Fruit fly (Drosophila melanogaster) whole organism, embryonic: ENCODE measurements around the gene Antdh.

Experiments used
- Atf6 ChIP-seq: fragments of 200-800 bp; sonication (Bioruptor generic); IDR thresholded peaks from 2 replicates; pipeline ENCODE4 v1.3.6; 2022; ENCODE audit warnings: missing biosample characterization, missing genetic modification characterization
- CG11504 ChIP-seq: fragments of 200-800 bp; sonication (Bioruptor generic); optimal IDR thresholded peaks from 3 replicates; lab custom pipeline; 2019; ENCODE audit warnings: missing biosample characterization, mild to moderate bottlenecking, missing genetic modification characterization, moderate library complexity
- CG11695 ChIP-seq: fragments of 200-800 bp; sonication (Bioruptor generic); IDR thresholded peaks from 3 replicates; pipeline ENCODE4 v1.3.6; 2022; ENCODE audit warnings: missing biosample characterization, missing genetic modification characterization
- CG11723 ChIP-seq: fragments of 200-800 bp; sonication (Bioruptor generic); optimal IDR thresholded peaks from 2 replicates; lab custom pipeline; 2017; ENCODE audit warnings: missing biosample characterization, mild to moderate bottlenecking, missing genetic modification characterization
- CG12155 ChIP-seq: fragments of 200-800 bp; sonication (Bioruptor generic); optimal IDR thresholded peaks from 3 replicates; lab custom pipeline; 2016; ENCODE audit warnings: missing biosample characterization, missing genetic modification characterization
- CG12236 ChIP-seq: fragments of 200-800 bp; sonication (Bioruptor generic); optimal IDR thresholded peaks from 2 replicates; lab custom pipeline; 2016; ENCODE audit warnings: missing biosample characterization, missing genetic modification characterization
- CG12299 ChIP-seq: fragments of 200-800 bp; sonication (Bioruptor generic); optimal IDR thresholded peaks from 2 replicates; lab custom pipeline; 2018; ENCODE audit warnings: missing biosample characterization, mild to moderate bottlenecking, missing genetic modification characterization
- CG13624 ChIP-seq: fragments of 200-800 bp; sonication (Bioruptor generic); optimal IDR thresholded peaks from 2 replicates; lab custom pipeline; 2016; ENCODE audit warnings: missing biosample characterization, missing genetic modification characterization
- CG1529 ChIP-seq: fragments of 200-800 bp; sonication (Bioruptor generic); optimal IDR thresholded peaks from 3 replicates; lab custom pipeline; 2018; ENCODE audit warnings: missing biosample characterization, missing genetic modification characterization
- CG2875 ChIP-seq: fragments of 200-800 bp; sonication (Bioruptor generic); optimal IDR thresholded peaks from 2 replicates; lab custom pipeline; 2017; ENCODE audit warnings: missing biosample characterization, mild to moderate bottlenecking, missing genetic modification characterization, missing genetic modification reagents
- CG30403 ChIP-seq: fragments of 200-800 bp; sonication (Bioruptor generic); optimal IDR thresholded peaks from 3 replicates; lab custom pipeline; 2016; ENCODE audit warnings: missing biosample characterization, missing genetic modification characterization
- CG3407 ChIP-seq: fragments of 200-800 bp; sonication (Bioruptor generic); optimal IDR thresholded peaks from 2 replicates; lab custom pipeline; 2018; ENCODE audit warnings: missing biosample characterization, mild to moderate bottlenecking, missing genetic modification characterization
- CG34422 ChIP-seq: fragments of 200-800 bp; sonication (Bioruptor generic); IDR thresholded peaks from 3 replicates; pipeline ENCODE4 v1.3.6; 2022; ENCODE audit warnings: missing biosample characterization, missing genetic modification characterization
- CG3838 ChIP-seq: fragments of 200-800 bp; sonication (Bioruptor generic); optimal IDR thresholded peaks from 3 replicates; lab custom pipeline; 2016; ENCODE audit warnings: missing biosample characterization, missing genetic modification characterization
- CG42726 ChIP-seq: fragments of 200-800 bp; sonication (Bioruptor generic); IDR thresholded peaks from 2 replicates; pipeline ENCODE4 v1.3.6; 2022; ENCODE audit warnings: missing biosample characterization, missing genetic modification characterization; ENCODE audit not compliant: partially characterized antibody
- CG43689 ChIP-seq: fragments of 200-800 bp; sonication (Bioruptor generic); IDR thresholded peaks from 2 replicates; pipeline ENCODE4 v1.3.6; 2022; ENCODE audit warnings: missing biosample characterization, missing genetic modification characterization
- CG4707 ChIP-seq: fragments of 200-800 bp; sonication (Bioruptor generic); optimal IDR thresholded peaks from 2 replicates; lab custom pipeline; 2018; ENCODE audit warnings: missing biosample characterization, mild to moderate bottlenecking, missing genetic modification characterization, moderate library complexity
- CG6272 ChIP-seq: fragments of 200-800 bp; sonication (Bioruptor generic); IDR thresholded peaks from 2 replicates; pipeline ENCODE4 v1.3.6; 2022; ENCODE audit warnings: missing biosample characterization, missing genetic modification characterization
- CG7839 ChIP-seq: fragments of 200-800 bp; sonication (Bioruptor generic); optimal IDR thresholded peaks from 3 replicates; lab custom pipeline; 2018; ENCODE audit warnings: missing biosample characterization, mild to moderate bottlenecking, missing genetic modification characterization, moderate library complexity
- CG8089 ChIP-seq: fragments of 200-800 bp; sonication (Bioruptor generic); optimal IDR thresholded peaks from 3 replicates; lab custom pipeline; 2016; ENCODE audit warnings: missing biosample characterization, missing genetic modification characterization
- CG8388 ChIP-seq: fragments of 200-800 bp; sonication (Bioruptor generic); optimal IDR thresholded peaks from 2 replicates; lab custom pipeline; 2019; ENCODE audit warnings: missing biosample characterization, mild to moderate bottlenecking, missing genetic modification characterization, moderate library complexity
- CG8478 ChIP-seq: fragments of >200 bp; optimal IDR thresholded peaks from 2 replicates; lab custom pipeline; 2018
- CG9932 ChIP-seq: fragments of 200-800 bp; sonication (Bioruptor generic); IDR thresholded peaks from 2 replicates; pipeline ENCODE4 v1.3.6; 2022; ENCODE audit warnings: missing biosample characterization, missing genetic modification characterization
- CkIIα-i1 ChIP-seq: fragments of 200-800 bp; sonication (Bioruptor generic); IDR thresholded peaks from 2 replicates; pipeline ENCODE4 v1.3.6; 2022; ENCODE audit warnings: missing biosample characterization, missing genetic modification characterization
- Deaf1 ChIP-seq: fragments of 200-800 bp; optimal IDR thresholded peaks from 3 replicates; lab custom pipeline; 2019; ENCODE audit warnings: missing biosample characterization, mild to moderate bottlenecking, missing genetic modification characterization, moderate library complexity
- Hmr ChIP-seq: fragments of 200-800 bp; sonication (Bioruptor generic); optimal IDR thresholded peaks from 3 replicates; lab custom pipeline; 2017; ENCODE audit warnings: mild to moderate bottlenecking, missing biosample characterization, missing genetic modification reagents, missing genetic modification characterization
- Hsf ChIP-seq: fragments of 200-800 bp; sonication (Bioruptor generic); optimal IDR thresholded peaks from 3 replicates; lab custom pipeline; 2016; ENCODE audit warnings: missing biosample characterization, missing genetic modification characterization
- Lhr ChIP-seq: fragments of 200-800 bp; sonication (Bioruptor generic); optimal IDR thresholded peaks from 3 replicates; lab custom pipeline; 2017; ENCODE audit warnings: mild to moderate bottlenecking, missing biosample characterization, missing genetic modification reagents, missing genetic modification characterization
- Lim3 ChIP-seq: fragments of 200-800 bp; sonication (Bioruptor generic); IDR thresholded peaks from 2 replicates; pipeline ENCODE4 v1.3.6; 2022; ENCODE audit warnings: missing biosample characterization, missing genetic modification characterization
- MBD-R2 ChIP-seq: fragments of 200-800 bp; sonication (Bioruptor generic); IDR thresholded peaks from 2 replicates; pipeline ENCODE4 v1.3.6; 2022; ENCODE audit warnings: missing biosample characterization, missing genetic modification characterization
- Oaz ChIP-seq: fragments of 200-800 bp; sonication (Bioruptor generic); IDR thresholded peaks from 2 replicates; pipeline ENCODE4 v1.3.6; 2022; ENCODE audit warnings: missing biosample characterization, missing genetic modification characterization
- Usf ChIP-seq: fragments of 200-800 bp; sonication (Bioruptor generic); optimal IDR thresholded peaks from 2 replicates; lab custom pipeline; 2017; ENCODE audit warnings: missing genotype, missing biosample characterization, missing genetic modification characterization
- Xbp1 ChIP-seq: fragments of 200-800 bp; sonication (Bioruptor generic); optimal IDR thresholded peaks from 3 replicates; lab custom pipeline; 2016; ENCODE audit warnings: missing biosample characterization, mild to moderate bottlenecking, missing genetic modification characterization
- aop ChIP-seq: fragments of 200-800 bp; sonication (Bioruptor generic); IDR thresholded peaks from 2 replicates; pipeline ENCODE4 v1.3.6; 2022; ENCODE audit warnings: missing biosample characterization, missing genetic modification characterization
- ap ChIP-seq: fragments of 200-800 bp; sonication (Bioruptor generic); IDR thresholded peaks from 2 replicates; pipeline ENCODE4 v1.3.6; 2022; ENCODE audit warnings: missing biosample characterization, missing genetic modification characterization
- cato ChIP-seq: fragments of 200-800 bp; sonication (Bioruptor generic); optimal IDR thresholded peaks from 2 replicates; lab custom pipeline; 2016; ENCODE audit warnings: missing biosample characterization, missing genetic modification characterization, borderline replicate concordance
- caup ChIP-seq: fragments of 200-800 bp; sonication (Bioruptor generic); optimal IDR thresholded peaks from 3 replicates; lab custom pipeline; 2017; ENCODE audit warnings: missing biosample characterization, mild to moderate bottlenecking, missing genetic modification characterization, moderate library complexity; ENCODE audit not compliant: severe bottlenecking
- corto ChIP-seq: fragments of 200-800 bp; sonication (Bioruptor generic); optimal IDR thresholded peaks from 2 replicates; lab custom pipeline; 2016; ENCODE audit warnings: missing biosample characterization, mild to moderate bottlenecking, missing genetic modification characterization, moderate library complexity
- ftz-f1 ChIP-seq: fragments of 200-800 bp; sonication (Bioruptor generic); optimal IDR thresholded peaks from 2 replicates; lab custom pipeline; 2016; ENCODE audit warnings: missing biosample characterization, missing genetic modification characterization
- jigr1 ChIP-seq: fragments of 200-800 bp; sonication (Bioruptor generic); IDR thresholded peaks from 3 replicates; pipeline ENCODE4 v1.3.6; 2022; ENCODE audit warnings: missing biosample characterization, missing genetic modification characterization
- lab ChIP-seq: fragments of 200-800 bp; sonication (Bioruptor generic); optimal IDR thresholded peaks from 3 replicates; lab custom pipeline; 2017; ENCODE audit warnings: missing biosample characterization, missing genetic modification characterization, mild to moderate bottlenecking, moderate library complexity, missing genetic modification reagents
- lola ChIP-seq, 3 experiments: fragments of >200 bp in 2 of 3; fragments of 200-800 bp in 1 of 3; sonication (Bioruptor generic) in 1 of 3; optimal IDR thresholded peaks; 2 replicates each; lab custom pipeline; 2017 to 2019; ENCODE audit warnings: missing biosample characterization in 3 of 3, missing genetic modification characterization in 3 of 3, mild to moderate bottlenecking in 1 of 3, moderate library complexity in 1 of 3
- luna ChIP-seq: fragments of 200-800 bp; sonication (Bioruptor generic); optimal IDR thresholded peaks from 2 replicates; lab custom pipeline; 2016; ENCODE audit warnings: missing biosample characterization, missing genetic modification characterization
- maf-S ChIP-seq: fragments of 200-800 bp; sonication (Bioruptor generic); optimal IDR thresholded peaks from 2 replicates; lab custom pipeline; 2016; ENCODE audit warnings: missing biosample characterization, missing genetic modification characterization
- mirr ChIP-seq: fragments of 200-800 bp; sonication (Bioruptor generic); optimal IDR thresholded peaks from 3 replicates; lab custom pipeline; 2018; ENCODE audit warnings: missing biosample characterization, mild to moderate bottlenecking, missing genetic modification characterization
- oc ChIP-seq: fragments of 200-800 bp; sonication (Bioruptor generic); optimal IDR thresholded peaks from 2 replicates; lab custom pipeline; 2018; ENCODE audit warnings: missing biosample characterization, mild to moderate bottlenecking, missing genetic modification characterization, moderate library complexity
- pho ChIP-seq: fragments of 200-800 bp; sonication (Bioruptor generic); optimal IDR thresholded peaks from 2 replicates; lab custom pipeline; 2016; ENCODE audit warnings: missing biosample characterization, missing genetic modification characterization
- tin ChIP-seq: fragments of 200-800 bp; sonication (Bioruptor generic); optimal IDR thresholded peaks from 3 replicates; lab custom pipeline; 2016; ENCODE audit warnings: missing biosample characterization, missing genetic modification characterization
- trh ChIP-seq: fragments of 200-800 bp; sonication (Bioruptor generic); optimal IDR thresholded peaks from 2 replicates; lab custom pipeline; 2016; ENCODE audit warnings: missing biosample characterization, missing genetic modification characterization
- zen2 ChIP-seq: fragments of 200-800 bp; sonication (Bioruptor generic); IDR thresholded peaks from 3 replicates; pipeline ENCODE4 v1.3.6; 2022; ENCODE audit warnings: missing biosample characterization, missing genetic modification characterization; ENCODE audit not compliant: partially characterized antibody

Antdh gene

DNA sequence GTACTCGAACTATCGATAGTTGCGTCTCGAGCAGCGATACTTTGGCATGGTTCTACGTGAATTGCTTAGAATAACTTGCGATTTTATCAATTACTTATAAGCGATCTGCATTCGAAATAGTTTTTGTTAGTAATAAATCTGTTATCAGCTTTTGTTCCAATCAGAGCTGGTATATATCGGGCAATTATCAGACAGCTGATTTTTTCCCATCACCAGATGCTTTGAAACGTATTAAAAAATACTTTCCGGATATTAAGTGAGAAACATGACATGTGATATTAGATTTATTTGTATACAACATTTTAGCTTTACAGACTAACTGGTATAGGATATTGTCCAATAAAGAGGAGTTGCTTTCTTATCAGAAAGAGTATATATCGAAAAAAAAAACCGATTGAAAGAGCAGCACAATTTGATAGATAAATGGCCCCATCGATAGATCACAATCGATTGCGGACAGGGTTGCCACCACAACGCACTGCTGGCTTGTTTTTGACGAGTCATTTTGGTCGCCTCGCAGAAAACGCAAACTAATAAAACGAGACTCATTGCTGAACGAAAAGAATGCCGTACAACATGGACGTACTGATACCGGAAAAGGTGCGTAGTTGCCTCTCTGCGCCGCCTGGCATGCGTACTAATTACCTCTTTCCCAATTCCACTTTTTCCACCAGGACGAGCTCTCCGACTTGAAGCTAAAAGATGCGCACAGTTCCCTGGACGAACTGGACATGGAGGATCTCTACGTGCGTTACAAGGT lies 43.9 kb downstream of the Antdh start, which contains the start of gene Rpt3 (continued):
- no peak for TF ChIP-seq ftz-f1 (GFP tag; lab: Kevin White, UChicago)
- no peak for TF ChIP-seq CG8388
- peak; percentile 47 for TF ChIP-seq MBD-R2 (GFP tag; lab: Robert Waterston, UW)
- TF ChIP-seq CG9932 (GFP tag; lab: Robert Waterston, UW): 0 out of 2 replicates have a peak, but pooled peaks have one; percentile 18
- no peak for TF ChIP-seq CG34422 (GFP tag; lab: Robert Waterston, UW)
- TF ChIP-seq CG12236: no peak
- TF ChIP-seq Lim3 (GFP tag; lab: Robert Waterston, UW): no peak
- TF ChIP-seq CG12155 (GFP tag; lab: Kevin White, UChicago): no peak
- no peak for TF ChIP-seq CG6272 (GFP tag; lab: Robert Waterston, UW)
- peak; percentile 39 for TF ChIP-seq CG30403 (GFP tag; lab: Kevin White, UChicago)
- TF ChIP-seq CG42726 (GFP tag; lab: Robert Waterston, UW): peak; percentile 55; the same call in 1 of the 2 replicates
- TF ChIP-seq Oaz (GFP tag; lab: Robert Waterston, UW): no peak
- TF ChIP-seq Usf (GFP tag; lab: Kevin White, UChicago): no peak
- TF ChIP-seq cato (GFP tag; lab: Kevin White, UChicago): no peak
- TF ChIP-seq Hmr (GFP tag; lab: Kevin White, UChicago): no peak
- no peak for TF ChIP-seq ap (GFP tag; lab: Robert Waterston, UW)
- no peak for TF ChIP-seq CG1529 (GFP tag; lab: Kevin White, UChicago)
- no peak for TF ChIP-seq CG3838
- TF ChIP-seq pho: peak; percentile 26
- TF ChIP-seq zen2 (GFP tag; lab: Robert Waterston, UW): peak; percentile 68; the same call in 1 of the 3 replicates
- no peak for TF ChIP-seq CG13624 (GFP tag; lab: Kevin White, UChicago)
- no peak for TF ChIP-seq Lhr (GFP tag; lab: Kevin White, UChicago)
- no peak for TF ChIP-seq CG8089
- no peak for TF ChIP-seq trh (GFP tag; lab: Kevin White, UChicago)
- TF ChIP-seq lola (GFP tag; optimal IDR thresholded peaks at IDR 0.05; lab: Kevin White, UChicago): peak in 1 of 3 experiments; percentile 11
- TF ChIP-seq luna: no peak
- TF ChIP-seq Deaf1: no peak
- TF ChIP-seq Atf6: no peak
- no peak for TF ChIP-seq CG2875
- no peak for TF ChIP-seq CkIIα-i1 (GFP tag; lab: Robert Waterston, UW)
- TF ChIP-seq oc (tag; lab: Kevin White, UChicago): no peak
- TF ChIP-seq CG3407: no peak
- no peak for TF ChIP-seq maf-S (GFP tag; lab: Kevin White, UChicago)
- TF ChIP-seq CG11723 (GFP tag; lab: Kevin White, UChicago): no peak
- TF ChIP-seq jigr1 (GFP tag; lab: Robert Waterston, UW): no peak
- TF ChIP-seq CG4707 (GFP tag; lab: Kevin White, UChicago): no peak
- no peak for TF ChIP-seq lab
- no peak for TF ChIP-seq CG7839 (tag; lab: Kevin White, UChicago)
- TF ChIP-seq aop (GFP tag; lab: Robert Waterston, UW): no peak
- peak; percentile 6 for TF ChIP-seq Hsf (GFP tag; lab: Kevin White, UChicago)
- TF ChIP-seq CG11504: no peak
- TF ChIP-seq Xbp1 (GFP tag; lab: Kevin White, UChicago): no peak
- no peak for TF ChIP-seq CG11695 (GFP tag; lab: Robert Waterston, UW)
- TF ChIP-seq caup (GFP tag; lab: Kevin White, UChicago): no peak
- TF ChIP-seq tin (GFP tag; lab: Kevin White, UChicago): no peak
- no peak for TF ChIP-seq CG8478 (lab: Kevin White, UChicago)
- TF ChIP-seq corto (GFP tag; lab: Kevin White, UChicago): no peak
- no peak for TF ChIP-seq CG43689 (GFP tag; lab: Robert Waterston, UW)
- no peak for TF ChIP-seq CG12299 (tag; lab: Kevin White, UChicago)
- no peak for TF ChIP-seq mirr (GFP tag; lab: Kevin White, UChicago)
